Worm (Caenorhabditis elegans) whole organism, L3 larva: ENCODE data around the gene T08G5.1.

Source experiments
- R02D3.7 ChIP-seq: fragments of 150-350 bp; optimal IDR thresholded peaks from 2 replicates; lab custom pipeline; 2014; ENCODE audit warnings: missing biosample characterization, missing genetic modification characterization
- ZK546.5 ChIP-seq: sonication (generic microtip); optimal IDR thresholded peaks from 2 replicates; lab custom pipeline; 2017; ENCODE audit warnings: missing biosample characterization, missing genetic modification characterization
- aly-2 ChIP-seq: fragments of 150-350 bp; optimal IDR thresholded peaks from 2 replicates; lab custom pipeline; 2014; ENCODE audit warnings: missing biosample characterization, missing genetic modification characterization
- ama-1 ChIP-seq: fragments of 150-350 bp; optimal IDR thresholded peaks from 2 replicates; lab custom pipeline; 2018
- ceh-16 ChIP-seq: sonication (generic microtip); optimal IDR thresholded peaks from 2 replicates; lab custom pipeline; 2017; ENCODE audit warnings: missing biosample characterization, missing genetic modification characterization
- ceh-28 ChIP-seq: fragments of 150-350 bp; optimal IDR thresholded peaks from 2 replicates; lab custom pipeline; 2014; ENCODE audit warnings: missing biosample characterization, missing genetic modification reagents, missing genetic modification characterization
- ceh-82 ChIP-seq: fragments of 150-350 bp; optimal IDR thresholded peaks from 2 replicates; lab custom pipeline; 2014; ENCODE audit warnings: missing biosample characterization, missing genetic modification characterization
- ceh-9 ChIP-seq: sonication (generic microtip); optimal IDR thresholded peaks from 2 replicates; lab custom pipeline; 2018; ENCODE audit warnings: missing biosample characterization, missing genetic modification characterization
- daf-12 ChIP-seq: fragments of 150-350 bp; optimal IDR thresholded peaks from 2 replicates; lab custom pipeline; 2014; ENCODE audit warnings: missing biosample characterization, missing genetic modification reagents, missing genetic modification characterization
- egl-27 ChIP-seq: sonication (generic microtip); optimal IDR thresholded peaks from 4 replicates; lab custom pipeline; 2017; ENCODE audit warnings: missing biosample characterization, missing genetic modification reagents, missing genetic modification characterization
- egl-5 ChIP-seq: fragments of 150-350 bp; optimal IDR thresholded peaks from 2 replicates; lab custom pipeline; 2017; ENCODE audit warnings: missing biosample characterization, missing genetic modification reagents, missing genetic modification characterization, inconsistent platforms
- elt-1 ChIP-seq: fragments of 150-350 bp; optimal IDR thresholded peaks from 2 replicates; lab custom pipeline; 2014; ENCODE audit warnings: missing biosample characterization, missing genetic modification characterization
- elt-2 ChIP-seq: sonication (generic microtip); optimal IDR thresholded peaks from 2 replicates; lab custom pipeline; 2016; ENCODE audit warnings: missing genetic modification reagents, mild to moderate bottlenecking, missing genetic modification characterization, missing compliant biosample characterization
- elt-3 ChIP-seq, 3 experiments: fragments of 150-350 bp in 1 of 3; sonication (generic microtip) in 2 of 3; optimal IDR thresholded peaks; 2 replicates in 2 of 3; 4 replicates in 1 of 3; lab custom pipeline; 2014 to 2017; ENCODE audit warnings: missing biosample characterization in 3 of 3, missing genetic modification characterization in 3 of 3
- eor-1 ChIP-seq, 2 experiments: fragments of 150-350 bp; optimal IDR thresholded peaks; 2 replicates each; lab custom pipeline; 2014 to 2018; ENCODE audit warnings: missing biosample characterization in 2 of 2, missing genetic modification characterization in 2 of 2
- fkh-10 ChIP-seq: sonication (generic microtip); optimal IDR thresholded peaks from 2 replicates; lab custom pipeline; 2017; ENCODE audit warnings: missing biosample characterization, missing genetic modification reagents, missing genetic modification characterization
- fkh-2 ChIP-seq: fragments of 150-350 bp; optimal IDR thresholded peaks from 2 replicates; lab custom pipeline; 2014; ENCODE audit warnings: missing biosample characterization, missing genetic modification reagents, missing genetic modification characterization
- fos-1 ChIP-seq: fragments of 150-350 bp; optimal IDR thresholded peaks from 2 replicates; lab custom pipeline; 2014; ENCODE audit warnings: missing biosample characterization, missing genetic modification characterization
- hmg-11 ChIP-seq: sonication (generic microtip); optimal IDR thresholded peaks from 2 replicates; lab custom pipeline; 2016; ENCODE audit warnings: missing genetic modification characterization, missing compliant biosample characterization
- jun-1 ChIP-seq: fragments of 150-350 bp; optimal IDR thresholded peaks from 2 replicates; lab custom pipeline; 2014; ENCODE audit warnings: missing biosample characterization, missing genetic modification reagents, missing genetic modification characterization
- lin-15B ChIP-seq: fragments of 150-350 bp; optimal IDR thresholded peaks from 2 replicates; lab custom pipeline; 2014; ENCODE audit warnings: missing biosample characterization, missing genetic modification characterization
- lin-39 ChIP-seq: fragments of 150-350 bp; optimal IDR thresholded peaks from 2 replicates; lab custom pipeline; 2018; ENCODE audit warnings: missing biosample characterization, missing genetic modification reagents, missing genetic modification characterization
- lsy-12 ChIP-seq: sonication (generic microtip); optimal IDR thresholded peaks from 2 replicates; lab custom pipeline; 2016; ENCODE audit warnings: mild to moderate bottlenecking, missing genetic modification characterization, missing compliant biosample characterization
- mdl-1 ChIP-seq: fragments of 150-350 bp; optimal IDR thresholded peaks from 2 replicates; lab custom pipeline; 2014; ENCODE audit warnings: missing biosample characterization, missing genetic modification characterization
- mml-1 ChIP-seq: fragments of 150-350 bp; sonication (generic microtip); optimal IDR thresholded peaks from 3 replicates; lab custom pipeline; 2014; ENCODE audit warnings: missing biosample characterization, missing genetic modification characterization
- nfya-1 ChIP-seq: sonication (generic microtip); optimal IDR thresholded peaks from 2 replicates; lab custom pipeline; 2017; ENCODE audit warnings: missing genetic modification characterization, mild to moderate bottlenecking, missing compliant biosample characterization, antibody characterized with exemption, moderate library complexity; ENCODE audit not compliant: insufficient read depth
- nhr-11 ChIP-seq: fragments of 150-350 bp; optimal IDR thresholded peaks from 2 replicates; lab custom pipeline; 2014; ENCODE audit warnings: missing biosample characterization, missing genetic modification characterization
- nhr-12 ChIP-seq: fragments of 150-350 bp; optimal IDR thresholded peaks from 2 replicates; lab custom pipeline; 2014; ENCODE audit warnings: missing biosample characterization, missing genetic modification characterization
- nhr-23 ChIP-seq: fragments of 150-350 bp; optimal IDR thresholded peaks from 2 replicates; lab custom pipeline; 2014; ENCODE audit warnings: missing biosample characterization, missing genetic modification reagents, missing genetic modification characterization
- nhr-237 ChIP-seq: fragments of 150-350 bp; optimal IDR thresholded peaks from 2 replicates; lab custom pipeline; 2014; ENCODE audit warnings: missing biosample characterization, missing genetic modification characterization
- nhr-25 ChIP-seq: sonication (generic microtip); optimal IDR thresholded peaks from 2 replicates; lab custom pipeline; 2017; ENCODE audit warnings: missing biosample characterization, missing genetic modification characterization
- nhr-28 ChIP-seq: fragments of 150-350 bp; optimal IDR thresholded peaks from 2 replicates; lab custom pipeline; 2014; ENCODE audit warnings: missing biosample characterization, missing genetic modification characterization
- nhr-43 ChIP-seq: sonication (generic microtip); optimal IDR thresholded peaks from 2 replicates; lab custom pipeline; 2016; ENCODE audit warnings: mild to moderate bottlenecking, missing genetic modification characterization, missing compliant biosample characterization; ENCODE audit not compliant: poor library complexity, severe bottlenecking
- nhr-67 ChIP-seq: fragments of 150-350 bp; optimal IDR thresholded peaks from 2 replicates; lab custom pipeline; 2014; ENCODE audit warnings: missing biosample characterization, missing genetic modification characterization
- nhr-76 ChIP-seq: fragments of 150-350 bp; sonication (generic microtip); optimal IDR thresholded peaks from 5 replicates; lab custom pipeline; 2014; ENCODE audit warnings: missing biosample characterization, missing genetic modification characterization
- nhr-77 ChIP-seq: fragments of 150-350 bp; optimal IDR thresholded peaks from 2 replicates; lab custom pipeline; 2014; ENCODE audit warnings: missing biosample characterization, missing genetic modification characterization
- pha-4 ChIP-seq: fragments of 150-350 bp; optimal IDR thresholded peaks from 2 replicates; lab custom pipeline; 2014; ENCODE audit warnings: missing biosample characterization, missing genetic modification reagents, missing genetic modification characterization
- pqm-1 ChIP-seq: fragments of 150-350 bp; optimal IDR thresholded peaks from 2 replicates; lab custom pipeline; 2017; ENCODE audit warnings: missing biosample characterization, missing genetic modification characterization, inconsistent platforms
- sea-2 ChIP-seq: fragments of 150-350 bp; sonication (generic microtip); optimal IDR thresholded peaks from 4 replicates; lab custom pipeline; 2014; ENCODE audit warnings: missing biosample characterization, missing genetic modification reagents, missing genetic modification characterization
- skn-1 ChIP-seq: fragments of 150-350 bp; optimal IDR thresholded peaks from 2 replicates; lab custom pipeline; 2014; ENCODE audit warnings: missing biosample characterization, missing genetic modification characterization
- snpc-4 ChIP-seq: fragments of 150-350 bp; optimal IDR thresholded peaks from 2 replicates; lab custom pipeline; 2014; ENCODE audit warnings: missing biosample characterization, missing genetic modification characterization
- tbx-2 ChIP-seq: sonication (generic microtip); optimal IDR thresholded peaks from 2 replicates; lab custom pipeline; 2016; ENCODE audit warnings: mild to moderate bottlenecking, missing genetic modification characterization, missing compliant biosample characterization
- unc-39 ChIP-seq: sonication (generic microtip); optimal IDR thresholded peaks from 4 replicates; lab custom pipeline; 2017; ENCODE audit warnings: missing biosample characterization, missing genetic modification characterization
- unc-62 ChIP-seq: fragments of 150-350 bp; sonication (generic microtip); optimal IDR thresholded peaks from 4 replicates; lab custom pipeline; 2014; ENCODE audit warnings: missing biosample characterization, missing genetic modification reagents, missing genetic modification characterization
- zag-1 ChIP-seq: fragments of 150-350 bp; optimal IDR thresholded peaks from 2 replicates; lab custom pipeline; 2014; ENCODE audit warnings: missing biosample characterization, missing genetic modification characterization
- ztf-11 ChIP-seq: fragments of 150-350 bp; optimal IDR thresholded peaks from 2 replicates; lab custom pipeline; 2014; ENCODE audit warnings: missing biosample characterization, missing genetic modification characterization
- ztf-4 ChIP-seq: fragments of 150-350 bp; optimal IDR thresholded peaks from 2 replicates; lab custom pipeline; 2014; ENCODE audit warnings: missing biosample characterization, missing genetic modification characterization

Gene T08G5.1

ce11 chrV:14027384-14027783 lies 8.8 kb downstream of the T08G5.1 start, which contains the start of gene T08G5.3:
Gene T08G5.3 (minus strand): TSS chrV:14027484.
- TF ChIP-seq pqm-1, result no peak
- no peak for TF ChIP-seq unc-62 (GFP tag; lab: Kevin White, UChicago)
- no peak for TF ChIP-seq skn-1
- TF ChIP-seq egl-27 (tag; lab: Kevin White, UChicago), result no peak
- no peak for TF ChIP-seq elt-2 (tag; lab: Kevin White, UChicago)
- TF ChIP-seq ceh-82 (tag; lab: Kevin White, UChicago), result no peak
- TF ChIP-seq ztf-11 (tag; lab: Kevin White, UChicago), result no peak
- TF ChIP-seq snpc-4, result no peak
- TF ChIP-seq, all 47 proteins: peak for 0

ce11 chrV:14028256-14028743 lies 9.7 kb downstream of the T08G5.1 start:
- TF ChIP-seq zag-1 (tag; lab: Kevin White, UChicago) (no peak), snpc-4 (peak; percentile 94), unc-62 (GFP tag; lab: Kevin White, UChicago) (no peak), elt-1 (tag; lab: Kevin White, UChicago) (no peak), nhr-25 (tag; lab: Kevin White, UChicago) (no peak), fos-1 (tag; lab: Kevin White, UChicago) (no peak), R02D3.7 (tag; lab: Kevin White, UChicago) (peak; percentile 21), mdl-1 (tag; lab: Kevin White, UChicago) (no peak), tbx-2 (tag; lab: Kevin White, UChicago) (peak; percentile 40), unc-39 (tag; lab: Kevin White, UChicago) (no peak), lin-39 (tag; lab: Kevin White, UChicago) (no peak), ztf-11 (tag; lab: Kevin White, UChicago) (no peak), fkh-10 (GFP tag; lab: Kevin White, UChicago) (no peak), ceh-16 (tag; lab: Kevin White, UChicago) (no peak), eor-1 (tag; optimal IDR thresholded peaks at IDR 0.05; lab: Kevin White, UChicago) (no peak), nhr-23 (peak; percentile 14), jun-1 (no peak), sea-2 (GFP tag; lab: Kevin White, UChicago) (no peak), nhr-76 (tag; lab: Kevin White, UChicago) (no peak), ceh-9 (tag; lab: Kevin White, UChicago) (no peak), nfya-1 (peak; percentile 28), elt-3 (tag; optimal IDR thresholded peaks at IDR 0.05; lab: Kevin White, UChicago) (no peak), nhr-67 (tag; lab: Kevin White, UChicago) (no peak), nhr-77 (tag; lab: Kevin White, UChicago) (peak; percentile 23), egl-27 (tag; lab: Kevin White, UChicago) (no peak), hmg-11 (no peak), egl-5 (tag; lab: Kevin White, UChicago) (no peak), elt-2 (tag; lab: Kevin White, UChicago) (peak; percentile 61), skn-1 (no peak), ceh-28 (tag; lab: Kevin White, UChicago) (peak; percentile 37), pha-4 (tag; lab: Kevin White, UChicago) (no peak), aly-2 (tag; lab: Kevin White, UChicago) (no peak), ZK546.5 (tag; lab: Kevin White, UChicago) (no peak), nhr-11 (tag; lab: Kevin White, UChicago) (no peak), ztf-4 (no peak), pqm-1 (peak; percentile 24), mml-1 (tag; lab: Kevin White, UChicago) (no peak), lin-15B (tag; lab: Kevin White, UChicago) (peak; percentile 22), ceh-82 (tag; lab: Kevin White, UChicago) (no peak), fkh-2 (tag; lab: Kevin White, UChicago) (no peak), nhr-43 (tag; lab: Kevin White, UChicago) (peak; percentile 78), nhr-12 (tag; lab: Kevin White, UChicago) (no peak), lsy-12 (tag; lab: Kevin White, UChicago) (peak; percentile 71), nhr-237 (no peak), ama-1 (lab: Kevin White, UChicago) (peak; percentile 94), daf-12 (tag; lab: Kevin White, UChicago) (no peak), nhr-28 (no peak)
